Worm (Caenorhabditis elegans): ENCODE data around the gene F21A3.2.
A peak's percentile ranks its signal among the peaks of the same experiment; 100 is the strongest.

The F21A3.2 gene

ce11 chrV:15529069-15529468 lies 4.7 kb downstream of the F21A3.2 start, which contains the start of gene srh-276:
Gene srh-276, plus strand, starts transcription at chrV:15529369.
- TF ChIP-seq mml-1 (tag; optimal IDR thresholded peaks at IDR 0.05) (no peak), ztf-11 (tag; optimal IDR thresholded peaks at IDR 0.05) (no peak), elt-3 (tag; optimal IDR thresholded peaks at IDR 0.05) (no peak), ceh-16 (tag; optimal IDR thresholded peaks at IDR 0.05) (no peak)

- TF ChIP-seq sea-2 (GFP tag; optimal IDR thresholded peaks at IDR 0.05) (no peak), daf-12 (tag; optimal IDR thresholded peaks at IDR 0.05) (no peak), lin-15B (tag; optimal IDR thresholded peaks at IDR 0.05) (no peak), snpc-4 (tag; optimal IDR thresholded peaks at IDR 0.05) (no peak), ceh-82 (tag; optimal IDR thresholded peaks at IDR 0.05) (no peak)
These were observed 11.8 kb downstream of the F21A3.2 start, which contains the start of gene lgc-31 for ce11 chrV:15521920-15522319. Gene lgc-31, minus strand, starts transcription at chrV:15522020.

- TF ChIP-seq egl-5 (tag; optimal IDR thresholded peaks at IDR 0.05) (no peak), lin-39 (tag; optimal IDR thresholded peaks at IDR 0.05) (peak; percentile 11), snpc-4 (tag; optimal IDR thresholded peaks at IDR 0.05) (no peak), pha-4 (tag; optimal IDR thresholded peaks at IDR 0.05) (no peak), nhr-237 (tag; optimal IDR thresholded peaks at IDR 0.05) (no peak), egl-27 (tag; optimal IDR thresholded peaks at IDR 0.05) (no peak)
These were observed 13.4 kb downstream of the F21A3.2 start for ce11 chrV:15520398-15520797.

- TF ChIP-seq nhr-237 (tag; optimal IDR thresholded peaks at IDR 0.05): no peak
- TF ChIP-seq nhr-25 (tag; optimal IDR thresholded peaks at IDR 0.05): no peak
- TF ChIP-seq nhr-23 (tag; optimal IDR thresholded peaks at IDR 0.05): no peak
- TF ChIP-seq snpc-4 (tag; optimal IDR thresholded peaks at IDR 0.05): no peak
- TF ChIP-seq eor-1 (tag; optimal IDR thresholded peaks at IDR 0.05): no peak
- TF ChIP-seq unc-62 (GFP tag; optimal IDR thresholded peaks at IDR 0.05): no peak
- TF ChIP-seq mml-1 (tag; optimal IDR thresholded peaks at IDR 0.05): no peak
- TF ChIP-seq egl-5 (tag; optimal IDR thresholded peaks at IDR 0.05): no peak
- TF ChIP-seq fkh-2 (tag; optimal IDR thresholded peaks at IDR 0.05): no peak
- TF ChIP-seq ZK546.5 (tag; optimal IDR thresholded peaks at IDR 0.05): no peak
- no peak for TF ChIP-seq nhr-67 (tag; optimal IDR thresholded peaks at IDR 0.05)
- TF ChIP-seq elt-1 (tag; optimal IDR thresholded peaks at IDR 0.05): no peak
- TF ChIP-seq elt-2 (tag; optimal IDR thresholded peaks at IDR 0.05): no peak
- TF ChIP-seq aly-2 (tag; optimal IDR thresholded peaks at IDR 0.05): no peak
- no peak for TF ChIP-seq pha-4 (tag; optimal IDR thresholded peaks at IDR 0.05)
- TF ChIP-seq ceh-82 (tag; optimal IDR thresholded peaks at IDR 0.05): no peak
These were observed 13.9 kb downstream of the F21A3.2 start for ce11 chrV:15519845-15520244.

- no peak for TF ChIP-seq ceh-82 (tag; optimal IDR thresholded peaks at IDR 0.05)
- no peak for TF ChIP-seq jun-1 (tag; optimal IDR thresholded peaks at IDR 0.05)
- no peak for TF ChIP-seq nhr-25 (tag; optimal IDR thresholded peaks at IDR 0.05)
- no peak for TF ChIP-seq egl-27 (tag; optimal IDR thresholded peaks at IDR 0.05)
- no peak for TF ChIP-seq nhr-28 (tag; optimal IDR thresholded peaks at IDR 0.05)
- TF ChIP-seq ZK546.5 (tag; optimal IDR thresholded peaks at IDR 0.05): no peak
- TF ChIP-seq unc-62 (GFP tag; optimal IDR thresholded peaks at IDR 0.05): no peak
- no peak for TF ChIP-seq daf-12 (tag; optimal IDR thresholded peaks at IDR 0.05)
- no peak for TF ChIP-seq nhr-76 (tag; optimal IDR thresholded peaks at IDR 0.05)
- no peak for TF ChIP-seq mdl-1 (tag; optimal IDR thresholded peaks at IDR 0.05)
- TF ChIP-seq pha-4 (tag; optimal IDR thresholded peaks at IDR 0.05): no peak
- no peak for TF ChIP-seq nhr-11 (tag; optimal IDR thresholded peaks at IDR 0.05)
- TF ChIP-seq ztf-4 (tag; optimal IDR thresholded peaks at IDR 0.05): no peak
- no peak for TF ChIP-seq skn-1 (tag; optimal IDR thresholded peaks at IDR 0.05)
- TF ChIP-seq fos-1 (tag; optimal IDR thresholded peaks at IDR 0.05): no peak
These were observed 16.4 kb downstream of the F21A3.2 start, which contains the start of gene F21A3.3 for ce11 chrV:15517413-15517812. Gene F21A3.3, plus strand, starts transcription at chrV:15517713.

- no peak for TF ChIP-seq nhr-28 (tag; optimal IDR thresholded peaks at IDR 0.05)
- TF ChIP-seq nhr-12 (tag; optimal IDR thresholded peaks at IDR 0.05): no peak
- TF ChIP-seq nfya-1 (tag; optimal IDR thresholded peaks at IDR 0.05; ENCODE audit: insufficient read depth): no peak
- TF ChIP-seq snpc-4 (tag; optimal IDR thresholded peaks at IDR 0.05): no peak
- TF ChIP-seq fos-1 (tag; optimal IDR thresholded peaks at IDR 0.05): no peak
These were observed 17.3 kb downstream of the F21A3.2 start for ce11 chrV:15516476-15516875.

Measured in whole organism, L3 larva.